Fruit fly (Drosophila melanogaster) whole organism, embryonic: ENCODE measurements around the gene Ada2a.

Experiments
- Bgb ChIP-seq: fragments of 200-800 bp; sonication (Bioruptor generic); IDR thresholded peaks from 2 replicates; pipeline ENCODE4 v1.3.6; 2022; ENCODE audit warnings: missing biosample characterization, missing genetic modification characterization; ENCODE audit not compliant: partially characterized antibody
- Ets65A ChIP-seq: fragments of 200-800 bp; sonication (Bioruptor generic); peaks from one replicate; lab custom pipeline; 2016; ENCODE audit warnings: missing biosample characterization, missing genetic modification characterization
- Hmr ChIP-seq: fragments of 200-800 bp; sonication (Bioruptor generic); optimal IDR thresholded peaks from 3 replicates; lab custom pipeline; 2017; ENCODE audit warnings: mild to moderate bottlenecking, missing biosample characterization, missing genetic modification reagents, missing genetic modification characterization
- Rfx ChIP-seq: fragments of 200-800 bp; sonication (Bioruptor generic); IDR thresholded peaks from 2 replicates; pipeline ENCODE4 v1.3.6; 2022; ENCODE audit warnings: missing biosample characterization, missing genetic modification characterization

Gene Ada2a

DNA sequence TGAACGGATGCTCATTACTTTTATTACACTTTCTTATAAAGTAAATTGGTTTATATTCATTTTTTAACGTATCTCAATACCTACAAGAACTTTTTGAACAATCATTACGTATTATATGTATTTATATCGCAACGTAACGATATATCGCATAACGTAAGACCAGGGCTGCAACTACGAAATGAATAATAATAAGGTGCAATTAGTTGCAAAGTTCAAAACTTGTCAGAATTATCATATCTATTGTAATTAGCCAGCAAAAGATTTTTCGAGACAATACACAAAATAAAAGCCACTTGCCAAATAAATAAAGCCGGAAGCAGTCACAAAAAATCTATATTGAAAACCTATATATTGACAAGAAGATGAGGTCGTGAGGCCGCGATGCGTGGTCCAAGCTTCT lies 40.0 kb downstream of the Ada2a start (continued):
- TF ChIP-seq Hmr (GFP tag; lab: Kevin White, UChicago) (peak; percentile 43), Rfx (peak; percentile 54)

DNA sequence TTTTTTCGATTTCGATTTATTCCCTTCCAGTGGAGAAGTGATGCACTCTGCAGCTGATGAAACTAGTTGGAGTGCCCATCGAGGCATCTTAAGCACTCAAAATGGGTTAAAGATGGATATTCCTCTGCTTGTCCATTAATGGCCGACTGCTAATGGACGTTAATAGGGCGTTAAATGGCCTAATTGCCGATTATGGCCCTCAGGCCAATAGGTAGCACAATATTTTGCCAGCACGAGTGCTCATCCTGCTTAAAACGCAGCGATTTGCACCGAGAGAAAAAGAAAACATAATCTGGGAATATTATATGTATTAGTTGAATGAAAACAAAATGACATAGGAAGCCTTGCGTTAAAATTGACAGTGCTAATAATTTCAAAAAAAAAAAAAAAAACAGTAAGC lies 46.8 kb downstream of the Ada2a start, which contains the start of gene CG44158:
Gene CG44158, plus strand, starts transcription at position 301 of the 400 bp plus-strand sequence.
- TF ChIP-seq Bgb (no peak), Ets65A (peak; percentile 59)
